Fruit fly (Drosophila melanogaster) Kc167 (cell line): ENCODE measurements around the gene sbr.

Source experiments
- Sin3A ChIP-seq: fragments of >200 bp; optimal IDR thresholded peaks from 2 replicates; lab custom pipeline; 2018; ENCODE audit warnings: missing external identifiers
- ttk ChIP-seq: sonication (Bioruptor generic); optimal IDR thresholded peaks from 2 replicates; lab custom pipeline; 2017; ENCODE audit warnings: missing external identifiers

DNA sequence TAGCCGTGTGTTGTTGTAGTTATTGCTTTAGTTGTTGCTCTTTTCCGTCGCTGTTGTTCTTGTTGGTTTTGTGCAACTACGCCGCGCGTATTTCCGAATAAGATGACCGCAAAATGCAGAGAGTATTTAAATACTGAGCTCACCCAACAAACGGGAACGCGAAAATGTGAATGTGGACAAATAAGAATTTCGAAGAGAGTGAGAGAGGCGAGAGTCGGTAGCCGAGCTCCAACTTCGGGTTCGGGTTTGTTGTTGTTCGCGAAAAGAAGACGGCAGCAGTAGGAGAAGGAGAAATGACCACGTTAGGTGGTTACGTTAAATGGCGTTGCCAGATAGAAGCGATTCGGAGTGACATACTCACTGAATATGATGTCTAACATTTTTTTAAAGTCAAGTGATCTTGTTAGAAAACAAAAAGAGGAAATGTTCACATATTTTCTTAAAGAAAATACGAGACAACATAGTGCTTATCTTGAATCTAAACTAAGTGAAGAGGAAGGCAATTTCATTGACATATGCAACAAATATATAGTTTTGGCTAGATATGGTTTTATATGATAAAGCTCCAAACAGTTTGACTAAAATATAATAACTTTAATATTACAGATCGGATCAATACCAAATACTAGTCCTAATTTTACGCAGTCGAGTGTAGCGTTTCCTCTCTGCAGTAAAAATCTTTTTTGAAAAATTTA lies 40.0 kb downstream of the sbr start:
- no peak for TF ChIP-seq Sin3A (lab: Kevin White, UChicago)
- no peak for TF ChIP-seq ttk (lab: Kevin White, UChicago)
